Worm (Caenorhabditis elegans) whole organism, early embryonic: Measurements from ENCODE around the gene scpl-4.

Experiments used
- B0310.2 ChIP-seq: sonication (generic microtip); optimal IDR thresholded peaks from 2 replicates; lab custom pipeline; 2016; ENCODE audit warnings: mild to moderate bottlenecking, missing genetic modification characterization, missing compliant biosample characterization
- F13C5.2 ChIP-seq: sonication (generic microtip); optimal IDR thresholded peaks from 2 replicates; lab custom pipeline; 2017; ENCODE audit warnings: mild to moderate bottlenecking, missing genetic modification characterization, inconsistent platforms, missing compliant biosample characterization
- aly-1 ChIP-seq: sonication (generic microtip); optimal IDR thresholded peaks from 2 replicates; lab custom pipeline; 2016; ENCODE audit warnings: missing genetic modification characterization, missing compliant biosample characterization
- ama-1 ChIP-seq: fragments of 150-350 bp; optimal IDR thresholded peaks from 2 replicates; lab custom pipeline; 2014
- ceh-13 ChIP-seq: fragments of 200-800 bp; sonication (Bioruptor generic); optimal IDR thresholded peaks from 2 replicates; lab custom pipeline; 2018; ENCODE audit warnings: mild to moderate bottlenecking, missing genetic modification characterization, missing compliant biosample characterization
- pes-1 ChIP-seq: fragments of 200-800 bp; sonication (Bioruptor generic); IDR thresholded peaks from 2 replicates; pipeline ENCODE4 v1.3.6; 2022; ENCODE audit warnings: missing genetic modification reagents, missing genetic modification characterization, missing compliant biosample characterization
- scrt-1 ChIP-seq: fragments of 200-800 bp; sonication (Bioruptor generic); IDR thresholded peaks from 2 replicates; pipeline ENCODE4 v1.3.6; 2022; ENCODE audit warnings: missing genetic modification characterization, missing compliant biosample characterization

DNA sequence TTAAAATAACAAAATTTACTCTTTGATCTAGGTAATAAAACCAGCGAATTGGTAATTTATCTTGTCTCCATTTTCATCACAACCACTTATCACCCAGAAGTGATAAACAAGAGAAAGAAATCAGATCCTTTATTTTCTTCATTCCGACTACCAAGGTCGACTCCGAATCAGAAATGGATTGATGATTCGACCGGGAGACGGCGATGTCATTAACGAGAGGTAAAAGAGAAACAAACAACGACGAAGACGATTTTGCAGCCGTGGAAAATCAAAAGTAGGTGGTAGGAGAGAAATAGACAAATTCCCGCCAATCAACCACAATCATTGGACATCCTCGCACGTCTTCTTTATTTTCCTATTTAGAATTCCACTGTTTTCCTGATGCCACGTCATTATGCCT lies 41.8 kb upstream of the scpl-4 start:
- no peak for TF ChIP-seq ama-1 (lab: Kevin White, UChicago)
- no peak for TF ChIP-seq F13C5.2 (tag; lab: Kevin White, UChicago)
- TF ChIP-seq scrt-1 (GFP tag; lab: Robert Waterston, UW), result no peak
- no peak for TF ChIP-seq aly-1 (tag; lab: Kevin White, UChicago)
- no peak for TF ChIP-seq pes-1
- no peak for TF ChIP-seq ceh-13 (GFP tag; lab: Kevin White, UChicago)
- TF ChIP-seq B0310.2, result no peak
